Fruit fly (Drosophila melanogaster) whole organism, embryonic: ENCODE measurements around the gene fusl.

Source experiments
- ATbp ChIP-seq: fragments of 200-800 bp; sonication (Bioruptor generic); optimal IDR thresholded peaks from 2 replicates; lab custom pipeline; 2017; ENCODE audit warnings: missing biosample characterization, mild to moderate bottlenecking, missing genetic modification characterization, missing genetic modification reagents
- Atf3 ChIP-seq: fragments of 200-800 bp; sonication (Bioruptor generic); optimal IDR thresholded peaks from 3 replicates; lab custom pipeline; 2016; ENCODE audit warnings: missing biosample characterization, missing genetic modification characterization
- Blimp-1 ChIP-seq: fragments of 200-800 bp; sonication (Bioruptor generic); optimal IDR thresholded peaks from 3 replicates; lab custom pipeline; 2018; ENCODE audit warnings: missing biosample characterization, missing genetic modification characterization, mild to moderate bottlenecking, moderate library complexity, missing genetic modification reagents
- CG10147 ChIP-seq: fragments of 200-800 bp; sonication (Bioruptor generic); optimal IDR thresholded peaks from 2 replicates; lab custom pipeline; 2019; ENCODE audit warnings: missing biosample characterization, mild to moderate bottlenecking, missing genetic modification characterization, moderate library complexity
- CG10267 ChIP-seq: fragments of 200-800 bp; sonication (Bioruptor generic); optimal IDR thresholded peaks from 2 replicates; lab custom pipeline; 2018; ENCODE audit warnings: missing biosample characterization, mild to moderate bottlenecking, missing genetic modification characterization, moderate library complexity
- CG10274 ChIP-seq: fragments of 200-800 bp; sonication (Bioruptor generic); optimal IDR thresholded peaks from 3 replicates; lab custom pipeline; 2017; ENCODE audit warnings: missing biosample characterization, mild to moderate bottlenecking, missing genetic modification characterization
- CG10431 ChIP-seq: fragments of 200-800 bp; sonication (Bioruptor generic); optimal IDR thresholded peaks from 3 replicates; lab custom pipeline; 2018; ENCODE audit warnings: missing biosample characterization, mild to moderate bottlenecking, missing genetic modification characterization
- CG11247 ChIP-seq: fragments of 200-800 bp; sonication (Bioruptor generic); IDR thresholded peaks from 2 replicates; pipeline ENCODE4 v1.3.6; 2022; ENCODE audit warnings: missing biosample characterization, missing genetic modification characterization
- CG11398 ChIP-seq: fragments of 200-800 bp; sonication (Bioruptor generic); optimal IDR thresholded peaks from 2 replicates; lab custom pipeline; 2016; ENCODE audit warnings: missing biosample characterization, missing genetic modification characterization
- CG1647 ChIP-seq: fragments of 200-800 bp; sonication (Bioruptor generic); optimal IDR thresholded peaks from 3 replicates; lab custom pipeline; 2016; ENCODE audit warnings: missing biosample characterization, missing genetic modification characterization
- CG18011 ChIP-seq: fragments of 200-800 bp; sonication (Bioruptor generic); optimal IDR thresholded peaks from 2 replicates; lab custom pipeline; 2017; ENCODE audit warnings: missing biosample characterization, missing genetic modification characterization, mild to moderate bottlenecking, moderate library complexity, missing genotype
- CG31365 ChIP-seq: fragments of 200-800 bp; sonication (Bioruptor generic); optimal IDR thresholded peaks from 2 replicates; lab custom pipeline; 2018; ENCODE audit warnings: missing biosample characterization, mild to moderate bottlenecking, missing genetic modification characterization
- CG33213 ChIP-seq: fragments of 200-800 bp; sonication (Bioruptor generic); optimal IDR thresholded peaks from 3 replicates; lab custom pipeline; 2016; ENCODE audit warnings: missing biosample characterization, missing genetic modification characterization
- CG3995 ChIP-seq: fragments of 200-800 bp; sonication (Bioruptor generic); optimal IDR thresholded peaks from 3 replicates; lab custom pipeline; 2016; ENCODE audit warnings: missing biosample characterization, missing genetic modification characterization
- CG4404 ChIP-seq: fragments of 200-800 bp; sonication (Bioruptor generic); IDR thresholded peaks from 2 replicates; pipeline ENCODE4 v1.3.6; 2022; ENCODE audit warnings: missing biosample characterization, missing genetic modification characterization
- CG6175 ChIP-seq: fragments of 200-800 bp; sonication (Bioruptor generic); IDR thresholded peaks from 3 replicates; pipeline ENCODE4 v1.3.6; 2022; ENCODE audit warnings: missing biosample characterization, missing genetic modification characterization
- CG7372 ChIP-seq: fragments of 200-800 bp; sonication (Bioruptor generic); IDR thresholded peaks from 2 replicates; pipeline ENCODE4 v1.3.6; 2022; ENCODE audit warnings: missing biosample characterization, missing genetic modification characterization
- CG7556 ChIP-seq: fragments of 200-800 bp; sonication (Bioruptor generic); optimal IDR thresholded peaks from 2 replicates; lab custom pipeline; 2017; ENCODE audit warnings: missing biosample characterization, mild to moderate bottlenecking, missing genetic modification characterization
- CG7839 ChIP-seq: fragments of 200-800 bp; sonication (Bioruptor generic); optimal IDR thresholded peaks from 3 replicates; lab custom pipeline; 2018; ENCODE audit warnings: missing biosample characterization, mild to moderate bottlenecking, missing genetic modification characterization, moderate library complexity
- CG9727 ChIP-seq: fragments of 200-800 bp; sonication (Bioruptor generic); optimal IDR thresholded peaks from 3 replicates; lab custom pipeline; 2017; ENCODE audit warnings: missing biosample characterization, mild to moderate bottlenecking, missing genetic modification characterization
- Deaf1 ChIP-seq: fragments of 200-800 bp; optimal IDR thresholded peaks from 3 replicates; lab custom pipeline; 2019; ENCODE audit warnings: missing biosample characterization, mild to moderate bottlenecking, missing genetic modification characterization, moderate library complexity
- Gsc ChIP-seq: fragments of 200-800 bp; sonication (Bioruptor generic); IDR thresholded peaks from 2 replicates; pipeline ENCODE4 v1.3.6; 2022; ENCODE audit warnings: missing biosample characterization, missing genetic modification characterization
- Hand ChIP-seq: fragments of 200-800 bp; sonication (Bioruptor generic); optimal IDR thresholded peaks from 2 replicates; lab custom pipeline; 2017; ENCODE audit warnings: mild to moderate bottlenecking, missing biosample characterization, missing genetic modification reagents, missing genetic modification characterization
- Hr51 ChIP-seq, 2 experiments: fragments of 200-800 bp; sonication (Bioruptor generic); optimal IDR thresholded peaks; 2 replicates in 1 of 2; 3 replicates in 1 of 2; lab custom pipeline; 2016 to 2018; ENCODE audit warnings: missing biosample characterization in 2 of 2, missing genetic modification characterization in 2 of 2, mild to moderate bottlenecking in 1 of 2, moderate library complexity in 1 of 2
- Hsf ChIP-seq: fragments of 200-800 bp; sonication (Bioruptor generic); optimal IDR thresholded peaks from 3 replicates; lab custom pipeline; 2016; ENCODE audit warnings: missing biosample characterization, missing genetic modification characterization
- Oaz ChIP-seq: fragments of 200-800 bp; sonication (Bioruptor generic); IDR thresholded peaks from 2 replicates; pipeline ENCODE4 v1.3.6; 2022; ENCODE audit warnings: missing biosample characterization, missing genetic modification characterization
- Sin3A ChIP-seq: fragments of >200 bp; optimal IDR thresholded peaks from 2 replicates; lab custom pipeline; 2018
- Sry-β ChIP-seq: fragments of 200-800 bp; sonication (Bioruptor generic); optimal IDR thresholded peaks from 2 replicates; lab custom pipeline; 2018; ENCODE audit warnings: missing biosample characterization, mild to moderate bottlenecking, missing genetic modification characterization, moderate library complexity
- Sry-δ ChIP-seq: fragments of 200-800 bp; sonication (Bioruptor generic); optimal IDR thresholded peaks from 2 replicates; lab custom pipeline; 2016; ENCODE audit warnings: missing biosample characterization, missing genetic modification characterization
- Tbp ChIP-seq: fragments of >200 bp; optimal IDR thresholded peaks from 2 replicates; lab custom pipeline; 2018; ENCODE audit warnings: missing biosample characterization, missing genetic modification characterization
- Xrp1 ChIP-seq: fragments of 200-800 bp; sonication (Bioruptor generic); IDR thresholded peaks from 2 replicates; pipeline ENCODE4 v1.3.6; 2022; ENCODE audit warnings: missing biosample characterization, missing genetic modification characterization
- aop ChIP-seq: fragments of 200-800 bp; sonication (Bioruptor generic); IDR thresholded peaks from 2 replicates; pipeline ENCODE4 v1.3.6; 2022; ENCODE audit warnings: missing biosample characterization, missing genetic modification characterization
- chn ChIP-seq: fragments of 200-800 bp; sonication (Bioruptor generic); optimal IDR thresholded peaks from 2 replicates; lab custom pipeline; 2016; ENCODE audit warnings: missing biosample characterization, missing genetic modification characterization
- dati ChIP-seq: fragments of 200-800 bp; sonication (Bioruptor generic); IDR thresholded peaks from 2 replicates; pipeline ENCODE4 v1.3.6; 2022; ENCODE audit warnings: missing biosample characterization, missing genetic modification characterization
- disco-r ChIP-seq: fragments of 200-800 bp; sonication (Bioruptor generic); optimal IDR thresholded peaks from 2 replicates; lab custom pipeline; 2016; ENCODE audit warnings: missing biosample characterization, missing genetic modification characterization
- dpn ChIP-seq, 2 experiments: fragments of 200-800 bp; sonication (Bioruptor generic); optimal IDR thresholded peaks; 3 replicates each; lab custom pipeline; 2016; ENCODE audit warnings: missing biosample characterization in 2 of 2, missing genetic modification characterization in 2 of 2
- en ChIP-seq: fragments of 200-800 bp; sonication (Bioruptor generic); optimal IDR thresholded peaks from 2 replicates; lab custom pipeline; 2016; ENCODE audit warnings: missing biosample characterization, missing genetic modification characterization
- gem ChIP-seq: fragments of 200-800 bp; sonication (Bioruptor generic); optimal IDR thresholded peaks from 2 replicates; lab custom pipeline; 2019; ENCODE audit warnings: missing biosample characterization, mild to moderate bottlenecking, missing genetic modification characterization, moderate library complexity
- gfzf ChIP-seq: fragments of 200-800 bp; sonication (Bioruptor generic); optimal IDR thresholded peaks from 2 replicates; lab custom pipeline; 2016; ENCODE audit warnings: missing biosample characterization, mild to moderate bottlenecking, missing genetic modification characterization, moderate library complexity
- lilli ChIP-seq: fragments of 200-800 bp; sonication (Bioruptor generic); optimal IDR thresholded peaks from 3 replicates; lab custom pipeline; 2016; ENCODE audit warnings: missing biosample characterization, missing genetic modification characterization
- lola ChIP-seq, 3 experiments: fragments of >200 bp in 2 of 3; fragments of 200-800 bp in 1 of 3; sonication (Bioruptor generic) in 1 of 3; optimal IDR thresholded peaks; 2 replicates each; lab custom pipeline; 2017 to 2019; ENCODE audit warnings: missing biosample characterization in 3 of 3, missing genetic modification characterization in 3 of 3, mild to moderate bottlenecking in 1 of 3, moderate library complexity in 1 of 3
- luna ChIP-seq: fragments of 200-800 bp; sonication (Bioruptor generic); optimal IDR thresholded peaks from 2 replicates; lab custom pipeline; 2016; ENCODE audit warnings: missing biosample characterization, missing genetic modification characterization
- nom ChIP-seq: fragments of 200-800 bp; sonication (Bioruptor generic); optimal IDR thresholded peaks from 2 replicates; lab custom pipeline; 2017; ENCODE audit warnings: missing biosample characterization, missing genetic modification characterization, mild to moderate bottlenecking, moderate library complexity, missing genetic modification reagents
- phol ChIP-seq: fragments of 200-800 bp; sonication (Bioruptor generic); optimal IDR thresholded peaks from 3 replicates; lab custom pipeline; 2018; ENCODE audit warnings: missing biosample characterization, mild to moderate bottlenecking, missing genetic modification characterization, moderate library complexity
- salm ChIP-seq: fragments of 200-800 bp; sonication (Bioruptor generic); optimal IDR thresholded peaks from 2 replicates; lab custom pipeline; 2018; ENCODE audit warnings: missing biosample characterization, mild to moderate bottlenecking, missing genetic modification characterization
- sd ChIP-seq: fragments of 200-800 bp; sonication (Bioruptor generic); optimal IDR thresholded peaks from 3 replicates; lab custom pipeline; 2018; ENCODE audit warnings: missing biosample characterization, mild to moderate bottlenecking, missing genetic modification characterization, moderate library complexity
- shn ChIP-seq: fragments of 200-800 bp; sonication (Bioruptor generic); optimal IDR thresholded peaks from 3 replicates; lab custom pipeline; 2016; ENCODE audit warnings: missing biosample characterization, missing genetic modification characterization
- tgo ChIP-seq: fragments of 200-800 bp; sonication (Bioruptor generic); IDR thresholded peaks from 3 replicates; pipeline ENCODE4 v1.3.6; 2022; ENCODE audit warnings: missing biosample characterization, missing genetic modification characterization
- twi ChIP-seq: fragments of 200-800 bp; optimal IDR thresholded peaks from 2 replicates; lab custom pipeline; 2019; ENCODE audit warnings: missing biosample characterization, mild to moderate bottlenecking, missing genetic modification characterization, moderate library complexity
- wdn ChIP-seq: fragments of 200-800 bp; sonication (Bioruptor generic); IDR thresholded peaks from 2 replicates; pipeline ENCODE4 v1.3.6; 2022; ENCODE audit warnings: missing biosample characterization, missing genetic modification characterization

Gene fusl

DNA sequence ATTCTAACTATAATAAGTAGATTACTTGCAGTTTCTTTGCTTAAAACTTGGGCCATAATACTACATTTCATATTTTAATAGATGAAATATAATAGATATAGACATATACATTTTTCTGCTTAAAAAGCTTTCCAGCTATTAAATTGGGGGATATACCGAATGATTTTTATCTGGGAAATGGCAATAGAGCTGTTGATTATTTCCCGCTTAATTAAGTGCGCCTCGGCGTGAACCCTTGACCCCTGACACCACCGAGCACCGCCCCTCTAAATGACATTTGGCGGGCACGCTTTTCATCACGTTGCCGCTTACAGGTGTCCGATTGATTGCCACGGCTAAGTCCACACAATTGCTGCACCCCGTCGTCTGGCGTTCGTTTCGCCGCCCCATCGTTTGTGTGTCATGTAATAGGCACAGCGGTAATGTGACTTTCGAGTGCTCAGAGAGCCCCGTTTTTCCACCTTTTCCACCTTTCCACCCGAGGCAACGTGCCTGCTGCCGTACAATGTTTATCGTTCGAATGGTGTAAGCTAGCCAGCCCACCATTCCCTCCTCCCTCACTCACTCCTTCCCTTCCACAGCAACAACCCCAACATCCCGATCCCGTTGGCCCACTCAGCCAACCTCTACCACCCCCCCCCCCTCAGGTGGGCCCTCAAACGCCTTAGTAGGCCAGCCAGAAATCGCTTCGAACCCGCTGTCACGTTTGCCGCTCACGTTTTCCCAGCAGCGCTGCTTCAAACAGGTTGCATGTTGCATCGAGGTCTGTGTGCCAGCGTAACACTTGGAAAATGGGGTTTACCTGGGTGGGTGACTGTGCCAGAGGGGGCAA lies 36.9 kb downstream of the fusl start (continued):
- TF ChIP-seq Sry-β (GFP tag; lab: Kevin White, UChicago) (no peak), CG10267 (no peak), CG11398 (no peak), CG33213 (GFP tag; lab: Kevin White, UChicago) (no peak), disco-r (no peak), Xrp1 (no peak), shn (GFP tag; lab: Kevin White, UChicago) (no peak), CG1647 (no peak), Atf3 (GFP tag; lab: Kevin White, UChicago) (no peak), CG9727 (GFP tag; lab: Kevin White, UChicago) (no peak), Tbp (no peak), CG18011 (GFP tag; lab: Kevin White, UChicago) (no peak), gfzf (GFP tag; lab: Kevin White, UChicago) (no peak), Sin3A (lab: Kevin White, UChicago) (no peak), CG7839 (tag; lab: Kevin White, UChicago) (no peak), CG7556 (GFP tag; lab: Kevin White, UChicago) (no peak), CG11247 (GFP tag; lab: Robert Waterston, UW) (no peak), Oaz (GFP tag; lab: Robert Waterston, UW) (no peak), CG10274 (GFP tag; lab: Kevin White, UChicago) (no peak), en (GFP tag; lab: Kevin White, UChicago) (no peak), lilli (GFP tag; lab: Kevin White, UChicago) (no peak), Hsf (GFP tag; lab: Kevin White, UChicago) (no peak), salm (tag; lab: Kevin White, UChicago) (no peak), sd (no peak), phol (tag; lab: Kevin White, UChicago) (no peak), CG10147 (GFP tag; lab: Kevin White, UChicago) (no peak), Blimp-1 (peak; percentile 69), CG3995 (GFP tag; lab: Kevin White, UChicago) (no peak), CG4404 (GFP tag; lab: Robert Waterston, UW) (no peak), ATbp (GFP tag; lab: Kevin White, UChicago) (no peak), aop (GFP tag; lab: Robert Waterston, UW) (no peak), dpn (GFP tag; optimal IDR thresholded peaks at IDR 0.05; lab: Kevin White, UChicago) (no peak), Hr51 (GFP tag; optimal IDR thresholded peaks at IDR 0.05; lab: Kevin White, UChicago) (no peak), Hand (GFP tag; lab: Kevin White, UChicago) (no peak), CG7372 (GFP tag; lab: Robert Waterston, UW) (no peak), CG10431 (GFP tag; lab: Kevin White, UChicago) (no peak), Deaf1 (tag; lab: Kevin White, UChicago) (peak; percentile 30), gem (tag; lab: Kevin White, UChicago) (no peak), twi (tag; lab: Kevin White, UChicago) (no peak), Sry-δ (GFP tag; lab: Kevin White, UChicago) (no peak), Gsc (GFP tag; lab: Robert Waterston, UW) (no peak), lola (GFP tag; optimal IDR thresholded peaks at IDR 0.05; lab: Kevin White, UChicago) (no peak), CG6175 (GFP tag; lab: Robert Waterston, UW) (no peak), CG31365 (tag; lab: Kevin White, UChicago) (no peak), wdn (no peak), chn (GFP tag; lab: Kevin White, UChicago) (peak; percentile 24), tgo (no peak), dati (no peak), luna (GFP tag; lab: Kevin White, UChicago) (no peak), nom (GFP tag; lab: Kevin White, UChicago) (no peak)
